Fruit fly (Drosophila melanogaster) whole organism, prepupa: Measurements from ENCODE around the gene dpr20.

Source experiments
- CG10631 ChIP-seq: fragments of 200-800 bp; sonication (Bioruptor generic); optimal IDR thresholded peaks from 2 replicates; lab custom pipeline; 2016; ENCODE audit warnings: missing biosample characterization, missing genetic modification characterization
- CG7368 ChIP-seq: fragments of 200-800 bp; sonication (Bioruptor generic); optimal IDR thresholded peaks from 3 replicates; lab custom pipeline; 2016; ENCODE audit warnings: missing biosample characterization, missing genetic modification characterization
- CG8119 ChIP-seq: fragments of 200-800 bp; sonication (Bioruptor generic); IDR thresholded peaks from 3 replicates; pipeline ENCODE4 v1.3.6; 2022; ENCODE audit warnings: missing biosample characterization, missing genetic modification characterization
- Gug ChIP-seq: fragments of 200-800 bp; sonication (Bioruptor generic); IDR thresholded peaks from 2 replicates; pipeline ENCODE4 v1.3.6; 2022; ENCODE audit warnings: missing biosample characterization, missing genetic modification characterization
- Hr4 ChIP-seq: fragments of 200-800 bp; sonication (Bioruptor generic); optimal IDR thresholded peaks from 3 replicates; lab custom pipeline; 2016; ENCODE audit warnings: missing biosample characterization, missing genetic modification characterization
- Met ChIP-seq: fragments of 200-800 bp; sonication (Bioruptor generic); optimal IDR thresholded peaks from 3 replicates; lab custom pipeline; 2016; ENCODE audit warnings: missing biosample characterization, missing genetic modification characterization
- Sox102F ChIP-seq: fragments of 200-800 bp; sonication (Bioruptor generic); optimal IDR thresholded peaks from 2 replicates; lab custom pipeline; 2016; ENCODE audit warnings: missing biosample characterization, mild to moderate bottlenecking, missing genetic modification characterization
- Sox14 ChIP-seq: fragments of 200-800 bp; sonication (Bioruptor generic); optimal IDR thresholded peaks from 3 replicates; lab custom pipeline; 2016; ENCODE audit warnings: missing biosample characterization, missing genetic modification characterization
- achi ChIP-seq: fragments of 200-800 bp; sonication (Bioruptor generic); optimal IDR thresholded peaks from 3 replicates; lab custom pipeline; 2016; ENCODE audit warnings: missing biosample characterization, missing genetic modification characterization

DNA sequence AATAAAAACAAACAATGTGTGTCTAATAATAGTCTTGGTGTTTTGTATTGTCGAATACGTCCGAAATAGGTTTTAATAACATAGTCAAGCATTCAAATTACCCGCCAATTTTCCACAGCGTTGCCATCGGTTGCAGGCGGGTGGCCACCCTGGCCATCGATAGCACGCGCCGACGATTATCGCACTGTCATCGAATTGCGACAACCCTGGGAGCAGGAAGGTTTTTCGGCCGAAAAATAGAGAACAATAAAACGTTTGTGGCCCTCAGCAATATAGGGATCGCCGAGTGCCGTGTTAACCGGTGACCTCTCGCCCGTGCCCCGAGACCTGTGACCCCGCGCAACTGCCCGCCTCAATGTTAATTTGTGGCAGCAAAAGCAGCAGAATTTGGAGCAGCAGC is 14.7 kb upstream of the dpr20 start, which contains the start of gene Usp10:
- TF ChIP-seq achi = no peak
- no peak for TF ChIP-seq CG7368 (GFP tag; lab: Kevin White, UChicago)
- TF ChIP-seq CG10631 (GFP tag; lab: Kevin White, UChicago) = no peak
- TF ChIP-seq Hr4 (GFP tag; lab: Kevin White, UChicago) = no peak
- no peak for TF ChIP-seq Met (GFP tag; lab: Kevin White, UChicago)
- TF ChIP-seq Sox102F = no peak
- TF ChIP-seq Gug (GFP tag; lab: Robert Waterston, UW) = no peak
- TF ChIP-seq CG8119 = no peak
- peak; percentile 35 for TF ChIP-seq Sox14 (GFP tag; lab: Kevin White, UChicago)
